Fruit fly (Drosophila melanogaster) whole organism, embryonic: ENCODE measurements around the gene Dyrk2.

Experiments used
- Abd-B ChIP-seq: fragments of 200-800 bp; sonication (Bioruptor generic); optimal IDR thresholded peaks from 2 replicates; lab custom pipeline; 2018; ENCODE audit warnings: missing biosample characterization, mild to moderate bottlenecking, missing genetic modification characterization, moderate library complexity
- Asciz ChIP-seq: fragments of 200-800 bp; sonication (Bioruptor generic); optimal IDR thresholded peaks from 2 replicates; lab custom pipeline; 2017; ENCODE audit warnings: missing biosample characterization, mild to moderate bottlenecking, missing genetic modification characterization, missing genetic modification reagents
- BEAF-32 ChIP-seq: fragments of 200-800 bp; sonication (Bioruptor generic); optimal IDR thresholded peaks from 3 replicates; lab custom pipeline; 2017; ENCODE audit warnings: missing biosample characterization, missing genetic modification characterization, mild to moderate bottlenecking, moderate library complexity, missing genetic modification reagents
- Bteb2 ChIP-seq: fragments of 200-800 bp; sonication (Bioruptor generic); optimal IDR thresholded peaks from 2 replicates; lab custom pipeline; 2016; ENCODE audit warnings: missing biosample characterization, missing genetic modification characterization
- C15 ChIP-seq: fragments of 200-800 bp; sonication (Bioruptor generic); IDR thresholded peaks from 3 replicates; pipeline ENCODE4 v1.3.6; 2022; ENCODE audit warnings: missing biosample characterization, missing genetic modification characterization
- CG10565 ChIP-seq: fragments of 200-800 bp; sonication (Bioruptor generic); optimal IDR thresholded peaks from 3 replicates; lab custom pipeline; 2016; ENCODE audit warnings: missing biosample characterization, mild to moderate bottlenecking, missing genetic modification characterization
- CG10979 ChIP-seq: fragments of 200-800 bp; sonication (Bioruptor generic); optimal IDR thresholded peaks from 2 replicates; lab custom pipeline; 2018; ENCODE audit warnings: missing biosample characterization, mild to moderate bottlenecking, missing genetic modification characterization, moderate library complexity
- CG11093 ChIP-seq: fragments of 200-800 bp; sonication (Bioruptor generic); IDR thresholded peaks from 3 replicates; pipeline ENCODE4 v1.3.6; 2022; ENCODE audit warnings: missing biosample characterization, missing genetic modification characterization
- CG12104 ChIP-seq: fragments of 200-800 bp; sonication (Bioruptor generic); optimal IDR thresholded peaks from 3 replicates; lab custom pipeline; 2016; ENCODE audit warnings: missing biosample characterization, missing genetic modification characterization
- CG12236 ChIP-seq: fragments of 200-800 bp; sonication (Bioruptor generic); optimal IDR thresholded peaks from 2 replicates; lab custom pipeline; 2016; ENCODE audit warnings: missing biosample characterization, missing genetic modification characterization
- CG12391 ChIP-seq: fragments of 200-800 bp; sonication (Bioruptor generic); optimal IDR thresholded peaks from 3 replicates; lab custom pipeline; 2018; ENCODE audit warnings: missing biosample characterization, mild to moderate bottlenecking, missing genetic modification characterization, moderate library complexity
- CG12744 ChIP-seq: fragments of 200-800 bp; sonication (Bioruptor generic); optimal IDR thresholded peaks from 2 replicates; lab custom pipeline; 2016; ENCODE audit warnings: missing biosample characterization, missing genetic modification characterization
- CG1529 ChIP-seq: fragments of 200-800 bp; sonication (Bioruptor generic); optimal IDR thresholded peaks from 3 replicates; lab custom pipeline; 2018; ENCODE audit warnings: missing biosample characterization, missing genetic modification characterization
- CG17361 ChIP-seq: fragments of 200-800 bp; sonication (Bioruptor generic); IDR thresholded peaks from 3 replicates; pipeline ENCODE4 v1.3.6; 2022; ENCODE audit warnings: missing biosample characterization, missing genetic modification characterization
- CG17385 ChIP-seq: fragments of 200-800 bp; sonication (Bioruptor generic); optimal IDR thresholded peaks from 3 replicates; lab custom pipeline; 2018; ENCODE audit warnings: missing biosample characterization, mild to moderate bottlenecking, missing genetic modification characterization
- CG3065 ChIP-seq: fragments of 200-800 bp; sonication (Bioruptor generic); optimal IDR thresholded peaks from 2 replicates; lab custom pipeline; 2016; ENCODE audit warnings: missing biosample characterization, missing genetic modification characterization
- CG31365 ChIP-seq: fragments of 200-800 bp; sonication (Bioruptor generic); optimal IDR thresholded peaks from 2 replicates; lab custom pipeline; 2018; ENCODE audit warnings: missing biosample characterization, mild to moderate bottlenecking, missing genetic modification characterization
- CG34224 ChIP-seq: fragments of 200-800 bp; sonication (Bioruptor generic); IDR thresholded peaks from 3 replicates; pipeline ENCODE4 v1.3.6; 2022; ENCODE audit warnings: missing biosample characterization, missing genetic modification characterization; ENCODE audit not compliant: partially characterized antibody
- CG5953 ChIP-seq: fragments of 200-800 bp; sonication (Bioruptor generic); IDR thresholded peaks from 2 replicates; pipeline ENCODE4 v1.3.6; 2022; ENCODE audit warnings: missing biosample characterization, missing genetic modification characterization
- CG6654 ChIP-seq: fragments of 200-800 bp; sonication (Bioruptor generic); optimal IDR thresholded peaks from 2 replicates; lab custom pipeline; 2017; ENCODE audit warnings: missing biosample characterization, mild to moderate bottlenecking, missing genetic modification characterization
- CG6689 ChIP-seq: fragments of 200-800 bp; sonication (Bioruptor generic); IDR thresholded peaks from 2 replicates; pipeline ENCODE4 v1.3.6; 2022; ENCODE audit warnings: missing biosample characterization, missing genetic modification characterization
- CG6854 ChIP-seq: fragments of 200-800 bp; sonication (Bioruptor generic); optimal IDR thresholded peaks from 3 replicates; lab custom pipeline; 2017; ENCODE audit warnings: missing biosample characterization, mild to moderate bottlenecking, missing genetic modification characterization
- CG7928 ChIP-seq: fragments of 200-800 bp; sonication (Bioruptor generic); optimal IDR thresholded peaks from 2 replicates; lab custom pipeline; 2017; ENCODE audit warnings: missing biosample characterization, mild to moderate bottlenecking, missing genetic modification characterization
- CTCF ChIP-seq: fragments of 200-800 bp; sonication (Bioruptor generic); optimal IDR thresholded peaks from 2 replicates; lab custom pipeline; 2017; ENCODE audit warnings: missing biosample characterization, mild to moderate bottlenecking, missing genetic modification characterization, moderate library complexity
- Dfd ChIP-seq, 2 experiments: fragments of >200 bp; optimal IDR thresholded peaks; 2 replicates each; lab custom pipeline; 2017; ENCODE audit warnings: missing biosample characterization in 2 of 2, missing genetic modification characterization in 2 of 2
- Drgx ChIP-seq: fragments of 200-800 bp; sonication (Bioruptor generic); IDR thresholded peaks from 2 replicates; pipeline ENCODE4 v1.3.6; 2022; ENCODE audit warnings: missing biosample characterization, missing genetic modification characterization
- E2f1 ChIP-seq: fragments of 200-800 bp; sonication (Bioruptor generic); IDR thresholded peaks from 2 replicates; pipeline ENCODE4 v1.3.6; 2022; ENCODE audit warnings: missing biosample characterization, missing genetic modification characterization
- Fer2 ChIP-seq: fragments of 200-800 bp; sonication (Bioruptor generic); optimal IDR thresholded peaks from 2 replicates; lab custom pipeline; 2018; ENCODE audit warnings: missing biosample characterization, mild to moderate bottlenecking, missing genetic modification characterization, moderate library complexity
- Gsc ChIP-seq: fragments of 200-800 bp; sonication (Bioruptor generic); IDR thresholded peaks from 2 replicates; pipeline ENCODE4 v1.3.6; 2022; ENCODE audit warnings: missing biosample characterization, missing genetic modification characterization
- Meics ChIP-seq: fragments of 200-800 bp; sonication (Bioruptor generic); optimal IDR thresholded peaks from 2 replicates; lab custom pipeline; 2017; ENCODE audit warnings: missing biosample characterization, mild to moderate bottlenecking, missing genetic modification characterization
- NC2β ChIP-seq: fragments of 200-800 bp; sonication (Bioruptor generic); optimal IDR thresholded peaks from 2 replicates; lab custom pipeline; 2016; ENCODE audit warnings: missing biosample characterization, missing genetic modification characterization
- Ravus ChIP-seq: fragments of 200-800 bp; sonication (Bioruptor generic); IDR thresholded peaks from 2 replicates; pipeline ENCODE4 v1.3.6; 2022; ENCODE audit warnings: missing biosample characterization, missing genetic modification characterization
- Sry-β ChIP-seq: fragments of 200-800 bp; sonication (Bioruptor generic); optimal IDR thresholded peaks from 2 replicates; lab custom pipeline; 2018; ENCODE audit warnings: missing biosample characterization, mild to moderate bottlenecking, missing genetic modification characterization, moderate library complexity
- Stat92E ChIP-seq, 3 experiments: fragments of >200 bp in 2 of 3; fragments of 200-800 bp in 1 of 3; sonication (Bioruptor generic) in 1 of 3; optimal IDR thresholded peaks; 2 replicates each; lab custom pipeline; 2017 to 2019; ENCODE audit warnings: missing biosample characterization in 3 of 3, missing genetic modification characterization in 3 of 3, mild to moderate bottlenecking in 1 of 3, moderate library complexity in 1 of 3
- Trl ChIP-seq, 3 experiments: fragments of >200 bp in 2 of 3; fragments of 200-800 bp in 1 of 3; sonication (Bioruptor generic) in 1 of 3; optimal IDR thresholded peaks; 2 replicates in 1 of 3; 3 replicates in 2 of 3; lab custom pipeline; 2016 to 2017; ENCODE audit warnings: missing biosample characterization in 1 of 3, missing genetic modification characterization in 1 of 3
- ato ChIP-seq: fragments of 200-800 bp; sonication (Bioruptor generic); IDR thresholded peaks from 2 replicates; pipeline ENCODE4 v1.3.6; 2022; ENCODE audit warnings: missing biosample characterization, missing genetic modification characterization; ENCODE audit not compliant: partially characterized antibody
- cad ChIP-seq: fragments of >200 bp; optimal IDR thresholded peaks from 2 replicates; lab custom pipeline; 2017; ENCODE audit warnings: missing biosample characterization, missing genetic modification characterization
- dan ChIP-seq: fragments of 200-800 bp; sonication (Bioruptor generic); IDR thresholded peaks from 2 replicates; pipeline ENCODE4 v1.3.6; 2022; ENCODE audit warnings: missing biosample characterization, missing genetic modification characterization
- dmrt99B ChIP-seq: fragments of 200-800 bp; sonication (Bioruptor generic); optimal IDR thresholded peaks from 2 replicates; lab custom pipeline; 2018; ENCODE audit warnings: missing biosample characterization, mild to moderate bottlenecking, missing genetic modification characterization, moderate library complexity
- ewg ChIP-seq: fragments of 200-800 bp; sonication (Bioruptor generic); optimal IDR thresholded peaks from 3 replicates; lab custom pipeline; 2017; ENCODE audit warnings: mild to moderate bottlenecking, missing biosample characterization, missing genetic modification reagents, missing genetic modification characterization
- gce ChIP-seq: fragments of 200-800 bp; sonication (Bioruptor generic); IDR thresholded peaks from 3 replicates; pipeline ENCODE4 v1.3.6; 2022; ENCODE audit warnings: missing biosample characterization, missing genetic modification characterization
- gsb-n ChIP-seq: fragments of 200-800 bp; sonication (Bioruptor generic); optimal IDR thresholded peaks from 3 replicates; lab custom pipeline; 2018; ENCODE audit warnings: missing biosample characterization, mild to moderate bottlenecking, missing genetic modification characterization
- hkb ChIP-seq, 2 experiments: fragments of 200-800 bp in 1 of 2; fragments of >200 bp in 1 of 2; sonication (Bioruptor generic) in 1 of 2; IDR thresholded peaks in 1 of 2; optimal IDR thresholded peaks in 1 of 2; 2 replicates each; pipeline versions ENCODE4 v1.3.6 to Lab custom; 2017 to 2022; ENCODE audit warnings: missing biosample characterization in 1 of 2, missing genetic modification characterization in 1 of 2
- nerfin-1 ChIP-seq: fragments of 200-800 bp; sonication (Bioruptor generic); optimal IDR thresholded peaks from 3 replicates; lab custom pipeline; 2019; ENCODE audit warnings: missing biosample characterization, mild to moderate bottlenecking, missing genetic modification characterization, moderate library complexity
- nom ChIP-seq: fragments of 200-800 bp; sonication (Bioruptor generic); optimal IDR thresholded peaks from 2 replicates; lab custom pipeline; 2017; ENCODE audit warnings: missing biosample characterization, missing genetic modification characterization, mild to moderate bottlenecking, moderate library complexity, missing genetic modification reagents
- prd ChIP-seq, 3 experiments: fragments of >200 bp in 2 of 3; fragments of 200-800 bp in 1 of 3; sonication (Bioruptor generic) in 1 of 3; optimal IDR thresholded peaks in 2 of 3; IDR thresholded peaks in 1 of 3; 2 replicates in 2 of 3; 3 replicates in 1 of 3; pipeline versions ENCODE4 v1.3.6 to Lab custom; 2017 to 2022; ENCODE audit warnings: missing biosample characterization in 1 of 3, missing genetic modification characterization in 1 of 3
- sim ChIP-seq: fragments of 200-800 bp; sonication (Bioruptor generic); IDR thresholded peaks from 2 replicates; pipeline ENCODE4 v1.3.6; 2022; ENCODE audit warnings: missing biosample characterization, missing genetic modification characterization
- sisA ChIP-seq: fragments of 200-800 bp; sonication (Bioruptor generic); IDR thresholded peaks from 2 replicates; pipeline ENCODE4 v1.3.6; 2022; ENCODE audit warnings: missing biosample characterization, missing genetic modification characterization
- so ChIP-seq: fragments of 200-800 bp; sonication (Bioruptor generic); IDR thresholded peaks from 3 replicates; pipeline ENCODE4 v1.3.6; 2022; ENCODE audit warnings: missing biosample characterization, missing genetic modification characterization
- tap ChIP-seq: fragments of 200-800 bp; optimal IDR thresholded peaks from 3 replicates; lab custom pipeline; 2019; ENCODE audit warnings: missing biosample characterization, mild to moderate bottlenecking, missing genetic modification characterization, moderate library complexity
- tio ChIP-seq: fragments of 200-800 bp; sonication (Bioruptor generic); optimal IDR thresholded peaks from 2 replicates; lab custom pipeline; 2017; ENCODE audit warnings: missing biosample characterization, missing genetic modification characterization, inconsistent platforms

Gene Dyrk2

DNA sequence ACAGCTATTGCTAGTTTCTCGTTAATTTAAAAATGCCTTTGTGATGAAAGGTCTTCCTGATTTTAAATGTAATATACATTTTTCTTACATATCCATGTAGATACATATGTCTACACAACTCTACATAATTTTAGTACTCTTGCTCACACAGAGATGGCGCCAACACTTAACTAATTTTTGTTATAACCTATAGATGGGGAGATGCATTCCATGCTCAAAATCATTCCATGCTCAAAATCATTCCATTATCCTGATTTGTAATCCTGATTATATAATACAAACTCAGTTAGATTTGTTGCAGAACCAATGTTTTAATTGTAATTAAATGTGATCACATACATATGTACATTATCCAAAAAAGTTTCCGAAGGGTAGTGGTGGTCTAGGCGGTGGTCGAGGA, 73.0 kb downstream of the Dyrk2 start (continued):
- TF ChIP-seq Fer2 (tag; lab: Kevin White, UChicago) (no peak), CG3065 (no peak), CG6689 (GFP tag; lab: Robert Waterston, UW) (no peak), Gsc (GFP tag; lab: Robert Waterston, UW) (no peak), Ravus (GFP tag; lab: Robert Waterston, UW) (no peak), C15 (GFP tag; lab: Robert Waterston, UW) (no peak), CG6654 (GFP tag; lab: Kevin White, UChicago) (no peak), CG12744 (GFP tag; lab: Kevin White, UChicago) (peak; percentile 19), hkb (optimal IDR thresholded peaks at IDR 0.05; lab: Kevin White, UChicago) (no peak), hkb (GFP tag; IDR thresholded peaks at IDR 0.05; lab: Robert Waterston, UW) (no peak), sisA (GFP tag; lab: Robert Waterston, UW) (no peak), CG1529 (GFP tag; lab: Kevin White, UChicago) (no peak), CG12104 (GFP tag; lab: Kevin White, UChicago) (no peak), NC2β (no peak), CG11093 (no peak), dmrt99B (no peak), dan (GFP tag; lab: Robert Waterston, UW) (no peak), Bteb2 (GFP tag; lab: Kevin White, UChicago) (no peak), Abd-B (GFP tag; lab: Kevin White, UChicago) (no peak), so (GFP tag; lab: Robert Waterston, UW) (no peak), CTCF (GFP tag; lab: Kevin White, UChicago) (peak; percentile 98), nom (GFP tag; lab: Kevin White, UChicago) (no peak), CG12391 (tag; lab: Kevin White, UChicago) (no peak), Trl (optimal IDR thresholded peaks at IDR 0.05; lab: Kevin White, UChicago) (no peak), Trl (GFP tag; optimal IDR thresholded peaks at IDR 0.05; lab: Kevin White, UChicago) (no peak), Drgx (GFP tag; lab: Robert Waterston, UW) (no peak), Asciz (no peak), Dfd (GFP tag; optimal IDR thresholded peaks at IDR 0.05; lab: Kevin White, UChicago) (no peak), tap (no peak), prd (optimal IDR thresholded peaks at IDR 0.05; lab: Kevin White, UChicago) (no peak), prd (GFP tag; IDR thresholded peaks at IDR 0.05; lab: Robert Waterston, UW) (peak; percentile 43; the same call in 2 of the 3 replicates), ato (GFP tag; lab: Robert Waterston, UW) (no peak), CG10979 (tag; lab: Kevin White, UChicago) (peak; percentile 84), CG10565 (GFP tag; lab: Kevin White, UChicago) (no peak), E2f1 (GFP tag; lab: Robert Waterston, UW) (no peak), sim (GFP tag; lab: Robert Waterston, UW) (no peak), CG34224 (GFP tag; lab: Robert Waterston, UW) (no peak), CG17385 (GFP tag; lab: Kevin White, UChicago) (no peak), BEAF-32 (GFP tag; lab: Kevin White, UChicago) (no peak), CG6854 (GFP tag; lab: Kevin White, UChicago) (no peak), CG17361 (GFP tag; lab: Robert Waterston, UW) (no peak; the same call in 2 of the 3 replicates), gce (GFP tag; lab: Robert Waterston, UW) (no peak), CG31365 (tag; lab: Kevin White, UChicago) (peak; percentile 1), Meics (GFP tag; lab: Kevin White, UChicago) (no peak), tio (GFP tag; lab: Kevin White, UChicago) (no peak), Sry-β (GFP tag; lab: Kevin White, UChicago) (no peak), cad (GFP tag; lab: Kevin White, UChicago) (no peak), gsb-n (no peak), CG12236 (no peak), CG5953 (GFP tag; lab: Robert Waterston, UW) (no peak), CG7928 (GFP tag; lab: Kevin White, UChicago) (no peak), nerfin-1 (no peak), ewg (GFP tag; lab: Kevin White, UChicago) (no peak), Stat92E (GFP tag; optimal IDR thresholded peaks at IDR 0.05; lab: Kevin White, UChicago) (no peak)
